Worm (Caenorhabditis elegans) whole organism, early embryonic: Measurements from ENCODE around the gene F56A11.5.

Experiments used
- B0310.2 ChIP-seq: sonication (generic microtip); optimal IDR thresholded peaks from 2 replicates; lab custom pipeline; 2016; ENCODE audit warnings: mild to moderate bottlenecking, missing genetic modification characterization, missing compliant biosample characterization
- F13C5.2 ChIP-seq: sonication (generic microtip); optimal IDR thresholded peaks from 2 replicates; lab custom pipeline; 2017; ENCODE audit warnings: mild to moderate bottlenecking, missing genetic modification characterization, inconsistent platforms, missing compliant biosample characterization
- aly-1 ChIP-seq: sonication (generic microtip); optimal IDR thresholded peaks from 2 replicates; lab custom pipeline; 2016; ENCODE audit warnings: missing genetic modification characterization, missing compliant biosample characterization
- ama-1 ChIP-seq: fragments of 150-350 bp; optimal IDR thresholded peaks from 2 replicates; lab custom pipeline; 2014
- ceh-13 ChIP-seq: fragments of 200-800 bp; sonication (Bioruptor generic); optimal IDR thresholded peaks from 2 replicates; lab custom pipeline; 2018; ENCODE audit warnings: mild to moderate bottlenecking, missing genetic modification characterization, missing compliant biosample characterization
- ceh-36 ChIP-seq: sonication (generic microtip); optimal IDR thresholded peaks from 2 replicates; lab custom pipeline; 2016; ENCODE audit warnings: missing genetic modification characterization, inconsistent platforms, missing compliant biosample characterization
- ets-7 ChIP-seq: sonication (generic microtip); optimal IDR thresholded peaks from 2 replicates; lab custom pipeline; 2016; ENCODE audit warnings: missing genotype, missing genetic modification characterization, missing compliant biosample characterization
- flt-1 ChIP-seq: fragments of 200-800 bp; sonication (Bioruptor generic); IDR thresholded peaks from 2 replicates; pipeline ENCODE4 v1.3.6; 2022; ENCODE audit warnings: missing genetic modification characterization, missing compliant biosample characterization
- hmbx-1 ChIP-seq: sonication (generic microtip); optimal IDR thresholded peaks from 2 replicates; lab custom pipeline; 2016; ENCODE audit warnings: mild to moderate bottlenecking, missing genetic modification characterization, missing compliant biosample characterization
- hmg-4 ChIP-seq: fragments of 200-800 bp; sonication (Bioruptor generic); optimal IDR thresholded peaks from 2 replicates; lab custom pipeline; 2018; ENCODE audit warnings: mild to moderate bottlenecking, missing genetic modification characterization, missing compliant biosample characterization
- hnd-1 ChIP-seq: sonication (generic microtip); optimal IDR thresholded peaks from 2 replicates; lab custom pipeline; 2016; ENCODE audit warnings: missing genetic modification characterization, missing compliant biosample characterization
- pes-1 ChIP-seq: fragments of 200-800 bp; sonication (Bioruptor generic); IDR thresholded peaks from 2 replicates; pipeline ENCODE4 v1.3.6; 2022; ENCODE audit warnings: missing genetic modification reagents, missing genetic modification characterization, missing compliant biosample characterization
- scrt-1 ChIP-seq: fragments of 200-800 bp; sonication (Bioruptor generic); IDR thresholded peaks from 2 replicates; pipeline ENCODE4 v1.3.6; 2022; ENCODE audit warnings: missing genetic modification characterization, missing compliant biosample characterization
- sea-1 ChIP-seq: fragments of 200-800 bp; sonication (Bioruptor generic); conservative IDR thresholded peaks from 2 replicates; pipeline ENCODE4 v1.3.6; 2022; ENCODE audit warnings: missing genetic modification characterization, missing compliant biosample characterization
- tbx-11 ChIP-seq: fragments of 200-800 bp; sonication (Bioruptor generic); IDR thresholded peaks from 2 replicates; pipeline ENCODE4 v1.3.6; 2022; ENCODE audit warnings: missing genetic modification characterization, missing compliant biosample characterization
- tbx-37 ChIP-seq: fragments of 200-800 bp; sonication (Bioruptor generic); conservative IDR thresholded peaks from 2 replicates; pipeline ENCODE4 v1.3.6; 2022; ENCODE audit warnings: missing genetic modification reagents, missing genetic modification characterization, missing compliant biosample characterization
- tra-4 ChIP-seq: sonication (generic microtip); optimal IDR thresholded peaks from 2 replicates; lab custom pipeline; 2017; ENCODE audit warnings: missing genetic modification characterization, missing compliant biosample characterization

The F56A11.5 gene

ce11 chrIV:587729-588128 is 17.1 kb upstream of the F56A11.5 start, which contains the start of gene C18H7.12:
Gene C18H7.12 (minus strand): TSS chrIV:587829.
- no peak for TF ChIP-seq tra-4 (tag; lab: Kevin White, UChicago)
- TF ChIP-seq sea-1 (GFP tag; lab: Robert Waterston, UW) = no peak
- no peak for TF ChIP-seq hmbx-1 (tag; lab: Kevin White, UChicago)
- no peak for TF ChIP-seq pes-1 (GFP tag; lab: Robert Waterston, UW)
- TF ChIP-seq hmg-4 (GFP tag; lab: Kevin White, UChicago) = no peak
- no peak for TF ChIP-seq ceh-36

ce11 chrIV:584039-584438 is 13.4 kb upstream of the F56A11.5 start:
- TF ChIP-seq ets-7 (tag; lab: Kevin White, UChicago) (no peak), sea-1 (GFP tag; lab: Robert Waterston, UW) (no peak), flt-1 (no peak), ceh-36 (no peak), aly-1 (tag; lab: Kevin White, UChicago) (no peak), scrt-1 (GFP tag; lab: Robert Waterston, UW) (no peak), hmbx-1 (tag; lab: Kevin White, UChicago) (no peak), tbx-11 (GFP tag; lab: Robert Waterston, UW) (no peak), hmg-4 (GFP tag; lab: Kevin White, UChicago) (no peak), tra-4 (tag; lab: Kevin White, UChicago) (no peak), pes-1 (GFP tag; lab: Robert Waterston, UW) (no peak), F13C5.2 (tag; lab: Kevin White, UChicago) (no peak), ceh-13 (GFP tag; lab: Kevin White, UChicago) (no peak), ama-1 (lab: Kevin White, UChicago) (no peak)

- TF ChIP-seq pes-1 (GFP tag; lab: Robert Waterston, UW) = no peak
- no peak for TF ChIP-seq flt-1
Observed at ce11 chrIV:582130-582529, 11.5 kb upstream of the F56A11.5 start, which contains the start of gene F56A11.6. Gene F56A11.6 (minus strand): TSS chrIV:582230.

- no peak for TF ChIP-seq ceh-13 (GFP tag; lab: Kevin White, UChicago)
- TF ChIP-seq pes-1 (GFP tag; lab: Robert Waterston, UW) = no peak
- TF ChIP-seq hmg-4 (GFP tag; lab: Kevin White, UChicago) = no peak
- no peak for TF ChIP-seq hnd-1 (tag; lab: Kevin White, UChicago)
- TF ChIP-seq flt-1 = no peak
- TF ChIP-seq sea-1 (GFP tag; lab: Robert Waterston, UW) = no peak
- TF ChIP-seq ets-7 (tag; lab: Kevin White, UChicago) = no peak
- TF ChIP-seq hmbx-1 (tag; lab: Kevin White, UChicago) = no peak
- no peak for TF ChIP-seq aly-1 (tag; lab: Kevin White, UChicago)
- TF ChIP-seq ama-1 (lab: Kevin White, UChicago) = no peak
- no peak for TF ChIP-seq F13C5.2 (tag; lab: Kevin White, UChicago)
- TF ChIP-seq B0310.2 (tag; lab: Kevin White, UChicago) = no peak
- no peak for TF ChIP-seq tbx-37 (GFP tag; lab: Robert Waterston, UW)
- TF ChIP-seq tbx-11 (GFP tag; lab: Robert Waterston, UW) = no peak
- no peak for TF ChIP-seq scrt-1 (GFP tag; lab: Robert Waterston, UW)
- no peak for TF ChIP-seq ceh-36
- no peak for TF ChIP-seq tra-4 (tag; lab: Kevin White, UChicago)
Observed at ce11 chrIV:580512-580911, 9.9 kb upstream of the F56A11.5 start.

- TF ChIP-seq ceh-13 (GFP tag; lab: Kevin White, UChicago) (no peak), F13C5.2 (tag; lab: Kevin White, UChicago) (peak; percentile 23), sea-1 (GFP tag; lab: Robert Waterston, UW) (no peak), pes-1 (GFP tag; lab: Robert Waterston, UW) (peak; percentile 35; the same call in 1 of the 2 replicates), hmg-4 (GFP tag; lab: Kevin White, UChicago) (peak; percentile 54)
Observed at ce11 chrIV:572487-572886, 1.8 kb upstream of the F56A11.5 start, which contains the start of gene gex-2. Gene gex-2 (plus strand): TSS chrIV:572769.

- no peak for TF ChIP-seq hnd-1 (tag; lab: Kevin White, UChicago)
- TF ChIP-seq tbx-37 (GFP tag; lab: Robert Waterston, UW) = 0 out of 2 replicates have a peak, but pooled peaks have one; percentile 15
- TF ChIP-seq hmbx-1 (tag; lab: Kevin White, UChicago) = no peak
- TF ChIP-seq pes-1 (GFP tag; lab: Robert Waterston, UW) = peak; percentile 13; the same call in 1 of the 2 replicates
- no peak for TF ChIP-seq B0310.2 (tag; lab: Kevin White, UChicago)
- no peak for TF ChIP-seq ceh-13 (GFP tag; lab: Kevin White, UChicago)
- no peak for TF ChIP-seq aly-1 (tag; lab: Kevin White, UChicago)
Observed at ce11 chrIV:564000-564399, 6.6 kb downstream of the F56A11.5 start.

ce11 chrIV:563417-563816 is 7.2 kb downstream of the F56A11.5 start:
- TF ChIP-seq tbx-11 (GFP tag; lab: Robert Waterston, UW) = no peak
- no peak for TF ChIP-seq ceh-36
- no peak for TF ChIP-seq tbx-37 (GFP tag; lab: Robert Waterston, UW)
- no peak for TF ChIP-seq aly-1 (tag; lab: Kevin White, UChicago)
- TF ChIP-seq scrt-1 (GFP tag; lab: Robert Waterston, UW) = no peak
- TF ChIP-seq hmg-4 (GFP tag; lab: Kevin White, UChicago) = no peak
- TF ChIP-seq ets-7 (tag; lab: Kevin White, UChicago) = no peak
- no peak for TF ChIP-seq sea-1 (GFP tag; lab: Robert Waterston, UW)
- TF ChIP-seq flt-1 = no peak

ce11 chrIV:560780-561179 is 9.9 kb downstream of the F56A11.5 start:
- no peak for TF ChIP-seq tbx-11 (GFP tag; lab: Robert Waterston, UW)
- TF ChIP-seq pes-1 (GFP tag; lab: Robert Waterston, UW) = no peak
- no peak for TF ChIP-seq flt-1
- no peak for TF ChIP-seq ama-1 (lab: Kevin White, UChicago)
- TF ChIP-seq ets-7 (tag; lab: Kevin White, UChicago) = no peak
